Worm (Caenorhabditis elegans) whole organism, young adult: ENCODE measurements around the gene F53H1.3.

Source experiments
- F22D6.2 ChIP-seq: sonication (generic microtip); optimal IDR thresholded peaks from 2 replicates; lab custom pipeline; 2016; ENCODE audit warnings: mild to moderate bottlenecking, missing genetic modification characterization, missing compliant biosample characterization
- F33H1.4 ChIP-seq: fragments of 200-800 bp; sonication (Bioruptor generic); IDR thresholded peaks from 2 replicates; pipeline ENCODE4 v1.3.6; 2022; ENCODE audit warnings: missing genetic modification reagents, missing genetic modification characterization, missing compliant biosample characterization
- K11D2.4 ChIP-seq: fragments of 200-800 bp; sonication (Bioruptor generic); IDR thresholded peaks from 2 replicates; pipeline ENCODE4 v1.3.6; 2022; ENCODE audit warnings: missing genetic modification reagents, missing genetic modification characterization, missing compliant biosample characterization
- K12H6.12 ChIP-seq: fragments of 200-800 bp; sonication (Bioruptor generic); optimal IDR thresholded peaks from 2 replicates; lab custom pipeline; 2018; ENCODE audit warnings: mild to moderate bottlenecking, missing genetic modification characterization, missing compliant biosample characterization
- Y53G8AR.9 ChIP-seq: fragments of 200-800 bp; sonication (Bioruptor generic); conservative IDR thresholded peaks from 2 replicates; pipeline ENCODE4 v1.3.6; 2022; ENCODE audit warnings: missing genetic modification reagents, missing genetic modification characterization, missing compliant biosample characterization
- Y95B8A.8 ChIP-seq: fragments of 200-800 bp; sonication (Bioruptor generic); IDR thresholded peaks from 2 replicates; pipeline ENCODE4 v1.3.6; 2022; ENCODE audit warnings: missing genetic modification reagents, missing genetic modification characterization, missing compliant biosample characterization
- aptf-2 ChIP-seq: fragments of 200-800 bp; sonication (Bioruptor generic); conservative IDR thresholded peaks from 2 replicates; pipeline ENCODE4 v1.3.6; 2022; ENCODE audit warnings: missing genetic modification reagents, missing genetic modification characterization, missing compliant biosample characterization
- athp-1 ChIP-seq: sonication (generic microtip); optimal IDR thresholded peaks from 2 replicates; lab custom pipeline; 2017; ENCODE audit warnings: mild to moderate bottlenecking, missing genetic modification characterization, missing compliant biosample characterization
- attf-3 ChIP-seq: fragments of 200-800 bp; sonication (Bioruptor generic); conservative IDR thresholded peaks from 2 replicates; pipeline ENCODE4 v1.3.6; 2022; ENCODE audit warnings: missing genetic modification reagents, missing genetic modification characterization, missing compliant biosample characterization
- ccch-3 ChIP-seq: fragments of 200-800 bp; sonication (Bioruptor generic); optimal IDR thresholded peaks from 2 replicates; lab custom pipeline; 2018; ENCODE audit warnings: mild to moderate bottlenecking, missing genetic modification characterization, missing compliant biosample characterization
- ceh-79 ChIP-seq: sonication (generic microtip); optimal IDR thresholded peaks from 2 replicates; lab custom pipeline; 2017; ENCODE audit warnings: mild to moderate bottlenecking, missing genetic modification characterization, missing compliant biosample characterization
- dpl-1 ChIP-seq: fragments of 150-350 bp; optimal IDR thresholded peaks from 2 replicates; lab custom pipeline; 2014; ENCODE audit warnings: missing biosample characterization, missing genetic modification reagents, missing genetic modification characterization
- egl-18 ChIP-seq: fragments of 200-800 bp; sonication (Bioruptor generic); IDR thresholded peaks from 2 replicates; pipeline ENCODE4 v1.3.6; 2022; ENCODE audit warnings: missing genetic modification reagents, missing genetic modification characterization, missing compliant biosample characterization
- egl-44 ChIP-seq: fragments of 200-800 bp; sonication (Bioruptor generic); IDR thresholded peaks from 2 replicates; pipeline ENCODE4 v1.3.6; 2022; ENCODE audit warnings: missing genetic modification reagents, missing genetic modification characterization, missing compliant biosample characterization
- fkh-3 ChIP-seq: sonication (generic microtip); optimal IDR thresholded peaks from 2 replicates; lab custom pipeline; 2016; ENCODE audit warnings: mild to moderate bottlenecking, missing genetic modification characterization, missing compliant biosample characterization
- gei-17 ChIP-seq: fragments of 200-800 bp; sonication (Bioruptor generic); optimal IDR thresholded peaks from 2 replicates; lab custom pipeline; 2018; ENCODE audit warnings: mild to moderate bottlenecking, missing genetic modification characterization, missing compliant biosample characterization
- hmg-1.2 ChIP-seq: fragments of 200-800 bp; sonication (Bioruptor generic); IDR thresholded peaks from 2 replicates; pipeline ENCODE4 v1.3.6; 2022; ENCODE audit warnings: missing genetic modification reagents, missing genetic modification characterization, missing compliant biosample characterization
- hsf-1 ChIP-seq: fragments of 200-800 bp; sonication (Bioruptor generic); IDR thresholded peaks from 2 replicates; pipeline ENCODE4 v1.3.6; 2022; ENCODE audit warnings: missing genetic modification reagents, missing genetic modification characterization, missing compliant biosample characterization
- lag-1 ChIP-seq: fragments of 200-800 bp; sonication (Bioruptor generic); IDR thresholded peaks from 2 replicates; pipeline ENCODE4 v1.3.6; 2022; ENCODE audit warnings: missing genetic modification reagents, missing genetic modification characterization, missing compliant biosample characterization
- lin-54 ChIP-seq: fragments of 200-800 bp; sonication (Bioruptor generic); optimal IDR thresholded peaks from 2 replicates; lab custom pipeline; 2018; ENCODE audit warnings: mild to moderate bottlenecking, missing genetic modification characterization, missing compliant biosample characterization
- lir-1 ChIP-seq: fragments of 200-800 bp; sonication (Bioruptor generic); conservative IDR thresholded peaks from 2 replicates; pipeline ENCODE4 v1.3.6; 2022; ENCODE audit warnings: missing genetic modification reagents, missing genetic modification characterization, missing compliant biosample characterization
- lsl-1 ChIP-seq: fragments of 200-800 bp; sonication (Bioruptor generic); optimal IDR thresholded peaks from 2 replicates; lab custom pipeline; 2018; ENCODE audit warnings: mild to moderate bottlenecking, missing genetic modification characterization, moderate library complexity, missing compliant biosample characterization
- madf-10 ChIP-seq: sonication (generic microtip); optimal IDR thresholded peaks from 2 replicates; lab custom pipeline; 2016; ENCODE audit warnings: mild to moderate bottlenecking, missing genetic modification characterization, missing compliant biosample characterization
- madf-6 ChIP-seq: fragments of 200-800 bp; sonication (Bioruptor generic); IDR thresholded peaks from 2 replicates; pipeline ENCODE4 v1.3.6; 2022; ENCODE audit warnings: missing genetic modification reagents, missing genetic modification characterization, missing compliant biosample characterization
- madf-8 ChIP-seq: fragments of 200-800 bp; sonication (Bioruptor generic); conservative IDR thresholded peaks from 2 replicates; pipeline ENCODE4 v1.3.6; 2022; ENCODE audit warnings: missing genetic modification reagents, missing genetic modification characterization, missing compliant biosample characterization
- mcd-1 ChIP-seq: fragments of 200-800 bp; sonication (Bioruptor generic); IDR thresholded peaks from 2 replicates; pipeline ENCODE4 v1.3.6; 2022; ENCODE audit warnings: missing genetic modification reagents, missing genetic modification characterization, missing compliant biosample characterization
- nfya-1 ChIP-seq: sonication (generic microtip); optimal IDR thresholded peaks from 2 replicates; lab custom pipeline; 2017; ENCODE audit warnings: antibody characterized with exemption, missing compliant biosample characterization, missing genetic modification characterization, borderline replicate concordance; ENCODE audit not compliant: insufficient read depth
- nhr-120 ChIP-seq: fragments of 200-800 bp; sonication (Bioruptor generic); IDR thresholded peaks from 2 replicates; pipeline ENCODE4 v1.3.6; 2022; ENCODE audit warnings: missing genetic modification characterization, missing compliant biosample characterization
- nhr-80 ChIP-seq: sonication (generic microtip); optimal IDR thresholded peaks from 2 replicates; lab custom pipeline; 2016; ENCODE audit warnings: missing genetic modification characterization, missing compliant biosample characterization
- snpc-1.3 ChIP-seq: sonication (generic microtip); optimal IDR thresholded peaks from 2 replicates; lab custom pipeline; 2017; ENCODE audit warnings: missing genetic modification characterization, mild to moderate bottlenecking, missing compliant biosample characterization, antibody characterized with exemption, moderate library complexity, missing genotype, missing genetic modification reagents; ENCODE audit not compliant: insufficient read depth
- snpc-3.4 ChIP-seq: sonication (generic microtip); optimal IDR thresholded peaks from 2 replicates; lab custom pipeline; 2017; ENCODE audit warnings: missing genetic modification characterization, mild to moderate bottlenecking, missing compliant biosample characterization, antibody characterized with exemption, moderate library complexity, missing genotype, missing genetic modification reagents
- snpc-4 ChIP-seq, 5 experiments: fragments of 150-350 bp in 1 of 5; sonication (generic microtip) in 4 of 5; optimal IDR thresholded peaks; 2 replicates each; lab custom pipeline; 2014 to 2018; ENCODE audit warnings: missing genetic modification characterization in 5 of 5, missing biosample characterization in 3 of 5, antibody characterized with exemption in 2 of 5, mild to moderate bottlenecking in 2 of 5, missing compliant biosample characterization in 2 of 5, missing genotype in 2 of 5, moderate library complexity in 2 of 5, missing genetic modification reagents in 1 of 5
- sptf-2 ChIP-seq: fragments of 200-800 bp; sonication (Bioruptor generic); optimal IDR thresholded peaks from 2 replicates; lab custom pipeline; 2018; ENCODE audit warnings: mild to moderate bottlenecking, missing genetic modification characterization, missing compliant biosample characterization
- tbp1 ChIP-seq: fragments of 200-800 bp; sonication (Bioruptor generic); optimal IDR thresholded peaks from 2 replicates; lab custom pipeline; 2018; ENCODE audit warnings: mild to moderate bottlenecking, missing genetic modification characterization, missing compliant biosample characterization
- xnd-1 ChIP-seq: sonication (generic microtip); optimal IDR thresholded peaks from 2 replicates; lab custom pipeline; 2016; ENCODE audit warnings: missing genotype, missing genetic modification reagents, missing genetic modification characterization, missing compliant biosample characterization
- zfh-2 ChIP-seq: fragments of 200-800 bp; sonication (Bioruptor generic); conservative IDR thresholded peaks from 2 replicates; pipeline ENCODE4 v1.3.6; 2022; ENCODE audit warnings: missing genetic modification reagents, missing genetic modification characterization, missing compliant biosample characterization
- ztf-18 ChIP-seq: sonication (generic microtip); optimal IDR thresholded peaks from 2 replicates; lab custom pipeline; 2016; ENCODE audit warnings: missing genotype, mild to moderate bottlenecking, missing genetic modification characterization, missing compliant biosample characterization
- ztf-22 ChIP-seq: fragments of 200-800 bp; sonication (Bioruptor generic); optimal IDR thresholded peaks from 2 replicates; lab custom pipeline; 2018; ENCODE audit warnings: mild to moderate bottlenecking, missing genetic modification characterization, moderate library complexity, missing compliant biosample characterization
- ztf-3 ChIP-seq: fragments of 200-800 bp; sonication (Bioruptor generic); optimal IDR thresholded peaks from 2 replicates; lab custom pipeline; 2018; ENCODE audit warnings: mild to moderate bottlenecking, missing genetic modification characterization, missing compliant biosample characterization

F53H1.3 gene

DNA sequence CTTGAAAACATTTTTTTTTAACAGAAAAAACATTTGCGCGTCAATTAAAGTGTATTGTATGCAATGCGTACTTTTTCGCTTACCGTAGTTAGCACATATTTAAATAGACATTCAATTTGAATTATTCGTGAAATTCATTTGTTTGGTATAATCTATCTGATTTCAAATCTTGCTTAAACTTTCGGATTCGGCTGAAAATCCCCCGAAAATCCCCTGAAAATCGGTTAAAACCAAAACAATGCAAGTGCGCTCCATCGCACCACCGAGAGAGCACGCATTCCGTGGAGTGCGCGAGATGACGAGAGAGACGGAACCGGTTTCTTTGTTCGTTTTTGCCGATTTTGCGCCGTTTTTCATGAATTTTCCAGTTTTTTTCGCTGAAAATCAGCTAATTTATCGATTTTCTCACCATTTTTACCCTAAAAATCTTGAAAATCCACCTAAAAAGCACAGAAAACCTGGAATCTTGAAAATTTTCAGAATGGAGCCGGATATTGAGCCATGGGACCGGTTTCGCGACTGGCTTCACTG lies at the start of gene F53H1.3:
Gene F53H1.3 (plus strand): TSS at position 481 of the 531 bp plus-strand sequence.
- TF ChIP-seq hmg-1.2 (GFP tag; lab: Robert Waterston, UW) = peak; percentile 88
- TF ChIP-seq ztf-18 (tag; lab: Kevin White, UChicago) = no peak
- TF ChIP-seq zfh-2 = no peak
- TF ChIP-seq madf-6 = peak; percentile 64
- no peak for TF ChIP-seq nfya-1 (tag; lab: Kevin White, UChicago)
- peak; percentile 69 for TF ChIP-seq xnd-1 (tag; lab: Kevin White, UChicago)
- peak; percentile 84 for TF ChIP-seq lsl-1 (GFP tag; lab: Kevin White, UChicago)
- TF ChIP-seq hsf-1 = no peak
- TF ChIP-seq madf-8 (GFP tag; lab: Robert Waterston, UW) = peak; percentile 28; the same call in 1 of the 2 replicates
- no peak for TF ChIP-seq Y95B8A.8
- TF ChIP-seq K11D2.4 = no peak
- no peak for TF ChIP-seq ztf-3 (GFP tag; lab: Kevin White, UChicago)
- peak; percentile 45 for TF ChIP-seq F33H1.4 (GFP tag; lab: Robert Waterston, UW)
- TF ChIP-seq nhr-120 (GFP tag; lab: Robert Waterston, UW) = no peak
- TF ChIP-seq dpl-1 (GFP tag; lab: Kevin White, UChicago) = no peak
- TF ChIP-seq aptf-2 (GFP tag; lab: Robert Waterston, UW) = no peak
- no peak for TF ChIP-seq Y53G8AR.9 (GFP tag; lab: Robert Waterston, UW)
- no peak for TF ChIP-seq snpc-4 (GFP tag; optimal IDR thresholded peaks at IDR 0.05; lab: Kevin White, UChicago)
- TF ChIP-seq snpc-4 (tag; optimal IDR thresholded peaks at IDR 0.05; lab: Kevin White, UChicago) = no peak
- no peak for TF ChIP-seq ceh-79 (tag; lab: Kevin White, UChicago)
- peak; percentile 55 for TF ChIP-seq lin-54 (GFP tag; lab: Kevin White, UChicago)
- peak; percentile 2 for TF ChIP-seq tbp1
- TF ChIP-seq madf-10 (tag; lab: Kevin White, UChicago) = no peak
- TF ChIP-seq egl-44 = no peak
- peak; percentile 31 for TF ChIP-seq athp-1 (tag; lab: Kevin White, UChicago)
- peak; percentile 96 for TF ChIP-seq mcd-1 (GFP tag; lab: Robert Waterston, UW)
- TF ChIP-seq attf-3 (GFP tag; lab: Robert Waterston, UW) = 0 out of 2 replicates have a peak, but pooled peaks have one; percentile 36
- no peak for TF ChIP-seq snpc-3.4 (tag; lab: Kevin White, UChicago)

DNA sequence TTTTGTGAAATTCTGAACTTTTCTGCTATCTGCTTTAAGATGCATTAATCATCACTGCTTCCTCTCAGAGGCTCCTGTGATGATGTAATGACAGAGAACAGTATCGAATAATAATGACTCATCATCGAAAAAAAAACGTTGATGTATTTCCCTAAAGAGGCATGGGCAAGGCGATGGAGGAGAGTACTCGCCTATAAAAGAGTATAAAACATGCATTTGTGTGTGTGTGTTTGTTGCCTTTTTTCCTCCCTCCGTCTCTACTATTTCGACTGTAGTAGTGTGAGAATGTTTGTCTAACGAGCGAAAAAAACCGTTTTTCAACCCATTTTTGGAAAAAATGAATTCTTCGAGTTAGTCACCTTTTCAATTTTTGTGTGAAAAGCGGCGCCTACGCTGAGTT lies 44.1 kb upstream of the F53H1.3 start:
- TF ChIP-seq snpc-1.3 (tag; lab: Kevin White, UChicago) = no peak
- no peak for TF ChIP-seq ccch-3 (GFP tag; lab: Kevin White, UChicago)
- TF ChIP-seq nhr-80 (tag; lab: Kevin White, UChicago) = peak; percentile 23

DNA sequence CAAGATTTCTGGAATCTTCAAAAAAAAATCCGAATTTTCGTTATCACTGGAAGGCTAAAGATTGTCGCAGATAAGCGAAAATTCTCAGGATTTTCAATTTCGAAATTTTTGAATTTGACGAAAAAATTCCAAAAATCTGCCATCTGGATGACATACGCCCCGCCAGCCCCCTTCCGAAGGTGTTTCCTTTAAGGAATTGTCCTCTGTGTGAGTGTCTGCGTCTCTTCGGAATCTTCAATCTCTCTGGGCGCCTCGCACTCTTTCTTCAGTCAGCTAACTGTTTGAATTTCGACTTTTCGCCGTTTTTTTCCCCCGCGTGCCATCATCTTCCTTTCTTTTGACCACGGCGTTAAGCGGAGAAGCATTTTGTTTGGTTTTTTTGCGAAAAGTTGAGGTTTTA lies 42.4 kb upstream of the F53H1.3 start:
- TF ChIP-seq hmg-1.2 (GFP tag; lab: Robert Waterston, UW) (peak; percentile 70; the same call in 1 of the 2 replicates), tbp1 (no peak)

DNA sequence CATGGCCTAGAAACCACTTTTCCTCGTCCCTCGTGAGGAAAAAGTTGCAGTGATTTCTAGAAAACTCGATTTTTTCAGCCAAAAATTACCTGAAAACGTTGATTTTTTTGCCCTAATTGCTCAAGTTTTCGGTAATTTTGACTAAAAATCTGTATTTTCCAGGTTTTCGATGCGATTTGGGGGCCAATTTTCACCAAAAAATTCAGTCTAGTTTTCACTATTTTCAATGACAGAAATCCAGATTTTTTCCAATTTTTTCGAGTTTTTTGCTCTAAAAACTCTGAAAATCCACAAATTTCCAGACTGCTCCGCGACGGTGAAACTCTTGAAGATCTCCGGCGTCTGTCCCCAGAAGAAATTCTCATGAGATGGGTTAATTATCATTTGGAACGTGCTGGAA lies 39.6 kb upstream of the F53H1.3 start, which contains the start of gene plst-1:
Gene plst-1 (plus strand): TSS at position 301 of the 400 bp plus-strand sequence.
- no peak for TF ChIP-seq lag-1
- TF ChIP-seq gei-17 = no peak
- TF ChIP-seq sptf-2 (GFP tag; lab: Kevin White, UChicago) = no peak
- TF ChIP-seq lir-1 = no peak
- no peak for TF ChIP-seq ztf-22 (GFP tag; lab: Kevin White, UChicago)
- TF ChIP-seq Y53G8AR.9 (GFP tag; lab: Robert Waterston, UW) = no peak
- TF ChIP-seq egl-18 (GFP tag; lab: Robert Waterston, UW) = no peak
- no peak for TF ChIP-seq K12H6.12 (tag; lab: Kevin White, UChicago)
- no peak for TF ChIP-seq F22D6.2
- no peak for TF ChIP-seq fkh-3 (tag; lab: Kevin White, UChicago)
